Fruit fly (Drosophila melanogaster) whole organism, embryonic: ENCODE results near the gene ens.
A peak's percentile ranks its signal among the peaks of the same experiment; 100 is the strongest.

ENCODE experiments used
- Abd-B ChIP-seq: fragments of 200-800 bp; sonication (Bioruptor generic); optimal IDR thresholded peaks from 2 replicates; lab custom pipeline; 2018; ENCODE audit warnings: missing biosample characterization, mild to moderate bottlenecking, missing genetic modification characterization, moderate library complexity
- Ada2b ChIP-seq: fragments of 200-800 bp; sonication (Bioruptor generic); IDR thresholded peaks from 2 replicates; pipeline ENCODE4 v1.3.6; 2022; ENCODE audit warnings: missing biosample characterization, missing genetic modification characterization
- Antp ChIP-seq: fragments of 200-800 bp; sonication (Bioruptor generic); optimal IDR thresholded peaks from 3 replicates; lab custom pipeline; 2016; ENCODE audit warnings: missing biosample characterization, missing genetic modification characterization
- B-H1 ChIP-seq: fragments of 200-800 bp; sonication (Bioruptor generic); IDR thresholded peaks from 3 replicates; pipeline ENCODE4 v1.3.6; 2022; ENCODE audit warnings: missing biosample characterization, missing genetic modification characterization
- CG11398 ChIP-seq: fragments of 200-800 bp; sonication (Bioruptor generic); optimal IDR thresholded peaks from 2 replicates; lab custom pipeline; 2016; ENCODE audit warnings: missing biosample characterization, missing genetic modification characterization
- CG12744 ChIP-seq: fragments of 200-800 bp; sonication (Bioruptor generic); optimal IDR thresholded peaks from 2 replicates; lab custom pipeline; 2016; ENCODE audit warnings: missing biosample characterization, missing genetic modification characterization
- CG12769 ChIP-seq: fragments of 200-800 bp; sonication (Bioruptor generic); optimal IDR thresholded peaks from 2 replicates; lab custom pipeline; 2019; ENCODE audit warnings: missing biosample characterization, mild to moderate bottlenecking, missing genetic modification characterization, moderate library complexity
- CG13775 ChIP-seq: fragments of 200-800 bp; sonication (Bioruptor generic); optimal IDR thresholded peaks from 3 replicates; lab custom pipeline; 2017; ENCODE audit warnings: missing biosample characterization, mild to moderate bottlenecking, missing genetic modification characterization
- CG14050 ChIP-seq: fragments of 200-800 bp; sonication (Bioruptor generic); IDR thresholded peaks from 3 replicates; pipeline ENCODE4 v1.3.6; 2022; ENCODE audit warnings: missing biosample characterization, missing genetic modification characterization
- CG15479 ChIP-seq: fragments of 200-800 bp; sonication (Bioruptor generic); optimal IDR thresholded peaks from 3 replicates; lab custom pipeline; 2019; ENCODE audit warnings: missing biosample characterization, mild to moderate bottlenecking, missing genetic modification characterization, moderate library complexity
- CG32772 ChIP-seq: fragments of 200-800 bp; sonication (Bioruptor generic); IDR thresholded peaks from 2 replicates; pipeline ENCODE4 v1.3.6; 2022; ENCODE audit warnings: missing biosample characterization, missing genetic modification characterization
- CG6683 ChIP-seq: fragments of 200-800 bp; sonication (Bioruptor generic); optimal IDR thresholded peaks from 2 replicates; lab custom pipeline; 2017; ENCODE audit warnings: missing biosample characterization, mild to moderate bottlenecking, missing genetic modification characterization, missing genetic modification reagents
- CG6854 ChIP-seq: fragments of 200-800 bp; sonication (Bioruptor generic); optimal IDR thresholded peaks from 3 replicates; lab custom pipeline; 2017; ENCODE audit warnings: missing biosample characterization, mild to moderate bottlenecking, missing genetic modification characterization
- CG7556 ChIP-seq: fragments of 200-800 bp; sonication (Bioruptor generic); optimal IDR thresholded peaks from 2 replicates; lab custom pipeline; 2017; ENCODE audit warnings: missing biosample characterization, mild to moderate bottlenecking, missing genetic modification characterization
- CG8359 ChIP-seq: fragments of 200-800 bp; sonication (Bioruptor generic); optimal IDR thresholded peaks from 2 replicates; lab custom pipeline; 2017; ENCODE audit warnings: missing biosample characterization, mild to moderate bottlenecking, missing genetic modification characterization, borderline replicate concordance
- CG8765 ChIP-seq: fragments of 200-800 bp; sonication (Bioruptor generic); IDR thresholded peaks from 2 replicates; pipeline ENCODE4 v1.3.6; 2022; ENCODE audit warnings: missing biosample characterization, missing genetic modification characterization
- CTCF ChIP-seq: fragments of 200-800 bp; sonication (Bioruptor generic); optimal IDR thresholded peaks from 2 replicates; lab custom pipeline; 2017; ENCODE audit warnings: missing biosample characterization, mild to moderate bottlenecking, missing genetic modification characterization, moderate library complexity
- Ets65A ChIP-seq: fragments of 200-800 bp; sonication (Bioruptor generic); peaks from one replicate; lab custom pipeline; 2016; ENCODE audit warnings: missing biosample characterization, missing genetic modification characterization
- Fer3 ChIP-seq: fragments of 200-800 bp; sonication (Bioruptor generic); optimal IDR thresholded peaks from 2 replicates; lab custom pipeline; 2018; ENCODE audit warnings: missing biosample characterization, mild to moderate bottlenecking, missing genetic modification characterization, moderate library complexity
- H2.0 ChIP-seq: fragments of 200-800 bp; sonication (Bioruptor generic); IDR thresholded peaks from 2 replicates; pipeline ENCODE4 v1.3.6; 2022; ENCODE audit warnings: missing biosample characterization, missing genetic modification characterization
- Hsf ChIP-seq: fragments of 200-800 bp; sonication (Bioruptor generic); optimal IDR thresholded peaks from 3 replicates; lab custom pipeline; 2016; ENCODE audit warnings: missing biosample characterization, missing genetic modification characterization
- Nf-YC ChIP-seq: fragments of 200-800 bp; optimal IDR thresholded peaks from 3 replicates; lab custom pipeline; 2019; ENCODE audit warnings: missing biosample characterization, mild to moderate bottlenecking, missing genetic modification characterization, moderate library complexity
- Poxn ChIP-seq: fragments of 200-800 bp; sonication (Bioruptor generic); IDR thresholded peaks from 2 replicates; pipeline ENCODE4 v1.3.6; 2022; ENCODE audit warnings: missing biosample characterization, missing genetic modification characterization
- Rfx ChIP-seq: fragments of 200-800 bp; sonication (Bioruptor generic); IDR thresholded peaks from 2 replicates; pipeline ENCODE4 v1.3.6; 2022; ENCODE audit warnings: missing biosample characterization, missing genetic modification characterization
- Side ChIP-seq: fragments of 200-800 bp; sonication (Bioruptor generic); optimal IDR thresholded peaks from 2 replicates; lab custom pipeline; 2016; ENCODE audit warnings: missing biosample characterization, missing genetic modification characterization
- Six4 ChIP-seq: fragments of 200-800 bp; sonication (Bioruptor generic); optimal IDR thresholded peaks from 2 replicates; lab custom pipeline; 2016; ENCODE audit warnings: missing biosample characterization, missing genetic modification characterization
- Sox100B ChIP-seq: fragments of 200-800 bp; sonication (Bioruptor generic); optimal IDR thresholded peaks from 3 replicates; lab custom pipeline; 2018; ENCODE audit warnings: missing biosample characterization, mild to moderate bottlenecking, missing genetic modification characterization
- Spps ChIP-seq: fragments of 200-800 bp; sonication (Bioruptor generic); optimal IDR thresholded peaks from 2 replicates; lab custom pipeline; 2018; ENCODE audit warnings: missing biosample characterization, mild to moderate bottlenecking, missing genetic modification characterization
- Trl ChIP-seq, 3 experiments: fragments of >200 bp in 2 of 3; fragments of 200-800 bp in 1 of 3; sonication (Bioruptor generic) in 1 of 3; optimal IDR thresholded peaks; 2 replicates in 1 of 3; 3 replicates in 2 of 3; lab custom pipeline; 2016 to 2017; ENCODE audit warnings: missing biosample characterization in 1 of 3, missing genetic modification characterization in 1 of 3
- abd-A ChIP-seq: fragments of 200-800 bp; sonication (Bioruptor generic); optimal IDR thresholded peaks from 3 replicates; lab custom pipeline; 2019; ENCODE audit warnings: missing biosample characterization, mild to moderate bottlenecking, missing genetic modification characterization, moderate library complexity
- ase ChIP-seq: fragments of 200-800 bp; sonication (Bioruptor generic); IDR thresholded peaks from 3 replicates; pipeline ENCODE4 v1.3.6; 2022; ENCODE audit warnings: missing biosample characterization, missing genetic modification characterization
- ash1 ChIP-seq: fragments of 200-800 bp; sonication (Bioruptor generic); optimal IDR thresholded peaks from 2 replicates; lab custom pipeline; 2018; ENCODE audit warnings: missing biosample characterization, mild to moderate bottlenecking, missing genetic modification characterization
- caup ChIP-seq: fragments of 200-800 bp; sonication (Bioruptor generic); optimal IDR thresholded peaks from 3 replicates; lab custom pipeline; 2017; ENCODE audit warnings: missing biosample characterization, mild to moderate bottlenecking, missing genetic modification characterization, moderate library complexity; ENCODE audit not compliant: severe bottlenecking
- chif ChIP-seq, 2 experiments: fragments of 200-800 bp; sonication (Bioruptor generic); optimal IDR thresholded peaks; 3 replicates each; lab custom pipeline; 2016; ENCODE audit warnings: missing biosample characterization in 2 of 2, missing genetic modification characterization in 2 of 2
- chinmo ChIP-seq: fragments of 200-800 bp; sonication (Bioruptor generic); IDR thresholded peaks from 4 replicates; pipeline ENCODE4 v1.3.6; 2022; ENCODE audit warnings: missing biosample characterization, missing genetic modification characterization; ENCODE audit not compliant: partially characterized antibody
- dmrt11E ChIP-seq: fragments of 200-800 bp; sonication (Bioruptor generic); optimal IDR thresholded peaks from 3 replicates; lab custom pipeline; 2018; ENCODE audit warnings: missing biosample characterization, mild to moderate bottlenecking, missing genetic modification characterization, moderate library complexity
- grn ChIP-seq: fragments of 200-800 bp; sonication (Bioruptor generic); optimal IDR thresholded peaks from 3 replicates; lab custom pipeline; 2017; ENCODE audit warnings: missing biosample characterization, missing genetic modification characterization
- gro ChIP-seq: fragments of 200-800 bp; sonication (Bioruptor generic); optimal IDR thresholded peaks from 2 replicates; lab custom pipeline; 2016; ENCODE audit warnings: missing biosample characterization, missing genetic modification characterization
- gsb-n ChIP-seq: fragments of 200-800 bp; sonication (Bioruptor generic); optimal IDR thresholded peaks from 3 replicates; lab custom pipeline; 2018; ENCODE audit warnings: missing biosample characterization, mild to moderate bottlenecking, missing genetic modification characterization
- jumu ChIP-seq: fragments of 200-800 bp; sonication (Bioruptor generic); optimal IDR thresholded peaks from 3 replicates; lab custom pipeline; 2016; ENCODE audit warnings: missing biosample characterization, missing genetic modification characterization
- repo ChIP-seq: fragments of 200-800 bp; sonication (Bioruptor generic); optimal IDR thresholded peaks from 2 replicates; lab custom pipeline; 2016; ENCODE audit warnings: missing biosample characterization, missing genetic modification characterization
- vfl ChIP-seq: fragments of 200-800 bp; sonication (Bioruptor generic); optimal IDR thresholded peaks from 2 replicates; lab custom pipeline; 2016; ENCODE audit warnings: missing biosample characterization, missing genetic modification characterization
- wor ChIP-seq: fragments of 200-800 bp; sonication (Bioruptor generic); IDR thresholded peaks from 2 replicates; pipeline ENCODE4 v1.3.6; 2022; ENCODE audit warnings: missing biosample characterization, missing genetic modification characterization

Gene ens

DNA sequence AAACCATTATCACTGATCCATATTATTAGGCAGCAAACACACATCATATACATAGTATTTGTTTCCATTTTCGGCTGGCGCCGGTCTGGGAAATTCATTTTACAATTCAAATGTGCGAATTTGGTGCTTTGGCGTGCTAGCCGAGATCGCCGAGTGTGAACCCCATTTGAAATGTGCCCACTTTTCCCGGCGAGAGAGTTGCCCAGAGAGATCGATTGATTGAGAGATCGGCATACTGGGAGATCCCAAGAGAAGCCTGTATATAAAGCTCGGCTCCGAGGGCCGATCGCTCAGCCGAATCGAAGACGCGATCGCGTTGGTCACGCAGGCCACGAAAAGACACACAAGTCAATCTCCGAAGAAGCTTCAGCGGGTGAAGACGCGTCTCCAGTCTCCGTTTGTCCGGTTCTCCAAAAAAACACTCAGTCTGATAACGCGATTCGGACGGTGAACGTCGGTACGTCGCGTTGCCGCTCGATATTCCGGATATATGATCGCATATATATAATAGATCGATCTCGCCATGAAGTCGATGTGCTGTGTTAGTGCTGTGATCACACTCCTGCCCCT lies 14.1 kb upstream of the ens start, which contains the start of gene CG1299 (continued):
- no peak for TF ChIP-seq Side (GFP tag; lab: Kevin White, UChicago)
- no peak for TF ChIP-seq CG12744 (GFP tag; lab: Kevin White, UChicago)
- no peak for TF ChIP-seq Spps
- peak; percentile 36; the same call in 1 of the 2 replicates for TF ChIP-seq Rfx
- peak; percentile 18 to 32 for TF ChIP-seq Trl (optimal IDR thresholded peaks at IDR 0.05; lab: Kevin White, UChicago)
- no peak for TF ChIP-seq Trl (GFP tag; optimal IDR thresholded peaks at IDR 0.05; lab: Kevin White, UChicago)
- TF ChIP-seq abd-A (tag; lab: Kevin White, UChicago): no peak
- TF ChIP-seq Antp: no peak
- TF ChIP-seq CG13775 (GFP tag; lab: Kevin White, UChicago): no peak
- TF ChIP-seq CG12769: peak; percentile 67

DNA sequence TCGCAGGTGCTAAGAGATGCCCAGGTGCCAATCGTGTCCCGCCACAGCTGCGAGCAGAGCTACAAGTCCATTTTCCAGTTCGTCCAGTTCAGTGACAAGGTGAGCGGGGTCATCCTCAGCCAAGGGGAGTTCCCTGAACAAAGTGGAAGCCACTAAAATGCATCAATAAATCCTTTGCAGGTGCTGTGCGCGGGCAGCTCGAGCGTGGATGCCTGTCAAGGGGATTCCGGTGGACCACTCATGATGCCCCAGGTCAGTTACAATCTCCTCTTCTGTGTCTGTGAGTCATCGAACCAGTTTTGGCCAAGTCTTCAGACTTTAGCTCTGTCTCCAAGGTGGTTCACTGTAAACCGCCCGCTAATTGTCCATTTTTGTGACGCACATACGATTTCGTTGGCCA lies 10.9 kb upstream of the ens start:
- TF ChIP-seq grn: no peak
- 0 out of 4 replicates have a peak, but pooled peaks have one; percentile 24 for TF ChIP-seq chinmo

DNA sequence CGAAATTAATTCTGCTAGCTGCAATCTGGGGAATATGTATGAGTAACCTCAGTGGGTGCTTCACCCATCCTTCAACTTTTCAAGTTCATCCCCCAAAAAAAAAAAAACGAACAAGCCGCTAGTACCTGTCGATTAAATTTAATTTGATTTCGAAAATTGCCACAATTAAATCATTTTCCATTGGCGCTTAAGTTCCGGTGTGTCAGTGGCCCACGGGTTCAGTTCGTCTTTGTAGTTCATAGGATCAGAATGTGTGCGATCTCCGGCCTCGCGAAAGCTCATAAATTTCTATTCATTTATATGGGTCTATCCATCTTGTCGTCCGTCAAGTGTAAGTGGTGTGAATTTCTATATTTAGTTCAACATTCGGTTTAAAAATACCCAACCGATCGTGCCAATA lies 7.7 kb upstream of the ens start, which contains the start of gene CG32260:
CG32260 (plus strand) TSS at position 301 of the 400 bp plus-strand sequence.
- TF ChIP-seq wor (GFP tag; lab: Robert Waterston, UW) (no peak), Nf-YC (tag; lab: Kevin White, UChicago) (no peak), CG8765 (GFP tag; lab: Robert Waterston, UW) (no peak), Sox100B (GFP tag; lab: Kevin White, UChicago) (no peak), Ets65A (GFP tag; lab: Kevin White, UChicago) (peak; percentile 60)

DNA sequence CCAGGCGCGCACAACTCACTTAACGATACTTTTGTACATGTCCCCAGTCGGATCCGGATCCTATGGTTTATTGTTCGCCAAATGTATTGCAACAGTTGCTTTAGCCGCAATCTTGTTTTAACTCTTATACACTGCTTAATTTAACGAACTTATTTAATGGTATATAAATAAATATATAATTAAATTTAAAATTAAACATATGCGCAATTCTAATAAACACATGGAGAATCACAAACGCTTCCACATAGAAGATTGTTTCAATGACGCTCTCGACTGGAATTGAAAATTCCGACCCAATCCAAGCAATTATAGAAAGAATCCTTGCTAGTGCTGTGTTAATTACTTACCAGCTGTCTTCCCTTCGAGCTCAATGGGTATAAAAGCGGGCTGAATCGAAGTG lies 6.8 kb upstream of the ens start, which contains the start of gene Akh:
Akh (plus strand) TSS at position 301 of the 400 bp plus-strand sequence.
- no peak for TF ChIP-seq CG14050 (GFP tag; lab: Robert Waterston, UW)
- TF ChIP-seq dmrt11E (tag; lab: Kevin White, UChicago): no peak
- TF ChIP-seq chif (GFP tag; optimal IDR thresholded peaks at IDR 0.05; lab: Kevin White, UChicago): no peak
- TF ChIP-seq chinmo: no peak
- TF ChIP-seq CG7556 (GFP tag; lab: Kevin White, UChicago): no peak
- TF ChIP-seq jumu (GFP tag; lab: Kevin White, UChicago): no peak
- TF ChIP-seq CG6683 (GFP tag; lab: Kevin White, UChicago): no peak
- TF ChIP-seq ase: no peak
- no peak for TF ChIP-seq gro (GFP tag; lab: Kevin White, UChicago)

DNA sequence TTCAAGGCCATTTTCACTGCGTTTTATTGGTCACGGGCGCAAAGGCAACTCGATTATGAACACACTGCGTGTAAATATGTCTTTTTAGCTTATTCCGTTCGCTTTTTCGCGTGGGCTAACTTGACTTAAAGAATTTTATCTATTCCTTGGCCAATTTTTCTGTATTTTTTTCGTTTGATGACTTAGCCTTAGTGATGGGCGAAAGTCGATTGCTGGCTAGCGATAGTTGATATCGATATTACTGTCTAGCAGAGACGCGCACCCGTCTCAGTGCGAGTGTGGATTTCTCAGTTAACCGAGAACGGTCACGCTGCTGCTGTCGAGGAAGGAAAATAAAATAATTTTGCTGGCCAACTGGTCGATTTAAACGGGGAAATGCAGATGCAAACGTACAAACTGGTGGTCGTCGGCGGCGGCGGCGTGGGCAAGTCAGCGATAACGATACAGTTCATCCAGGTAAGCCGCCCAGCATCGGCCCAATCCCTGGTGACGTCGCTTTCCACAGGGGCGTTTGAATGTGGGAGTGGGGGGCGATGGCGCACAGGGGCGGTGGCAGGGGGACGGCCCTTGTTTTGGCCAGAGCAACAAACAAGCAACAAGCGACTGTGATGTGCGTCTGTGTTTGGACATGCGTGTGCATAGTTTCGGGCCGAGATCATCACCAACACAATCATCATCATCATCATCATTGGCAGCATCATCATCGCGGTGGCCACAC lies 4.6 kb upstream of the ens start, which contains the start of the genes Rop and Ras64B:
Rop (minus strand) TSS at position 193 of the 718 bp plus-strand sequence.
Ras64B (plus strand) TSS at position 273 of the 718 bp plus-strand sequence.
- TF ChIP-seq Hsf (GFP tag; lab: Kevin White, UChicago) (no peak), caup (GFP tag; lab: Kevin White, UChicago) (peak; percentile 40), B-H1 (GFP tag; lab: Robert Waterston, UW) (no peak), Abd-B (GFP tag; lab: Kevin White, UChicago) (peak; percentile 51), vfl (GFP tag; lab: Kevin White, UChicago) (no peak), CG6854 (GFP tag; lab: Kevin White, UChicago) (no peak), repo (GFP tag; lab: Kevin White, UChicago) (no peak), CG8359 (no peak), chinmo (0 out of 4 replicates have a peak, but pooled peaks have one; percentile 63), CG15479 (GFP tag; lab: Kevin White, UChicago) (no peak), Ets65A (GFP tag; lab: Kevin White, UChicago) (peak; percentile 89), gsb-n (tag; lab: Kevin White, UChicago) (peak; percentile 43), H2.0 (GFP tag; lab: Robert Waterston, UW) (no peak), CTCF (GFP tag; lab: Kevin White, UChicago) (peak; percentile 29), ash1 (peak; percentile 4), Fer3 (tag; lab: Kevin White, UChicago) (no peak), CG11398 (peak; percentile 14), Six4 (GFP tag; lab: Kevin White, UChicago) (no peak), CG32772 (GFP tag; lab: Robert Waterston, UW) (no peak; the same call in 1 of the 2 replicates), Poxn (no peak), Ada2b (GFP tag; lab: Robert Waterston, UW) (no peak)
